Worm (Caenorhabditis elegans) whole organism, L1 larva: Measurements from ENCODE around the gene eri-12.

Experiments used
- hpl-2 ChIP-seq: fragments of 150-350 bp; optimal IDR thresholded peaks from 2 replicates; lab custom pipeline; 2014; ENCODE audit warnings: missing biosample characterization, missing genetic modification reagents, missing genetic modification characterization
- nhr-20 ChIP-seq: sonication (generic microtip); optimal IDR thresholded peaks from 2 replicates; lab custom pipeline; 2016; ENCODE audit warnings: mild to moderate bottlenecking, missing genetic modification characterization, missing compliant biosample characterization

DNA sequence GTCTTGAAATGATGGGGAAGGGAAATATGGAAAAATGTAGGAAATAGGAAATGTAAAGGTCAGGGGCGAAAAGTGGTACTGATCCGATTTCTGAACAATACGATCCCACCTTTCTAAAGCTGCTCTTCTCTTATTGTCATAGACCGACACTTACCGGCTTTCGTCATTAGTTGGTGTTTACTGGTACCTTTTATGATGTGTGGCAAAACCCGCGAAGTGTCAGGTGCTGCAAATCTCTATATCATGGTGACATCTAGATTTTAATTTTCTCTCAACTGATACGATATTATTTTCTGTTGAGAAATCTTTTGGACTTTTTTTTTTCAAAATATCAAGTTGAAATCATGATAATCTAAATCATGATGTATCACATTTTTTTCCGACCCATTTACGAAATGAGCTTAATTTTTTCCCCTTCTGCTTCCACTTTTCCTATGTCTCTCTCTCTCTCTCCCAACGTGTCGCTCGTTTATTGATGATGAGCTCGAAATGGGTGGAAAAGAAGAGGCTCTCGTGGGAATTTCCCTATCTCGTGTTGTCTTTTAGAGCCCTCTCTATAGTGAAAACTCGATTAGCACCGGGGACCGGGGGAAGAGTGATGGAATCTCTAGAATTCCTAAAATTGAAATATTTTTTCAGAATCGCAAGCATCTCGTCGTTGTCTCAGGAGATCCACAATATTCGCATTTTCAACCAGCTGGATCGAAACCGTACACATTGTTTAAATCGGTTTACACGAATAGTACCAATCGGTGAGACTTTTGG is 25.1 kb upstream of the eri-12 start:
- TF ChIP-seq hpl-2 (GFP tag; lab: Kevin White, UChicago) = no peak
- no peak for TF ChIP-seq nhr-20 (tag; lab: Kevin White, UChicago)
